Fruit fly (Drosophila melanogaster): ENCODE results near the gene CG9411.

The CG9411 gene

dm6 chrX:14481607-14482006, 1.7 kb upstream of the CG9411 start:
- TF ChIP-seq CG10348 (GFP tag; IDR thresholded peaks at IDR 0.05) (0 out of 2 replicates have a peak, but pooled peaks have one; percentile 18), Pif1A (GFP tag; optimal IDR thresholded peaks at IDR 0.05) (peak; percentile 90), D1 (tag; optimal IDR thresholded peaks at IDR 0.05) (no peak), gl (tag; optimal IDR thresholded peaks at IDR 0.05) (peak; percentile 55), CG32121 (GFP tag; IDR thresholded peaks at IDR 0.05) (peak; percentile 85), CG8301 (tag; optimal IDR thresholded peaks at IDR 0.05) (peak; percentile 86), rn (GFP tag; IDR thresholded peaks at IDR 0.05) (peak; percentile 77; the same call in 1 of the 2 replicates), CG14655 (GFP tag; optimal IDR thresholded peaks at IDR 0.05) (peak; percentile 88), CG12605 (GFP tag; IDR thresholded peaks at IDR 0.05) (peak; percentile 59), Snoo (tag; optimal IDR thresholded peaks at IDR 0.05) (peak; percentile 88), CG4496 (GFP tag; IDR thresholded peaks at IDR 0.05) (peak; percentile 92), CG34367 (tag; optimal IDR thresholded peaks at IDR 0.05) (peak; percentile 70), Pif1B (GFP tag; optimal IDR thresholded peaks at IDR 0.05) (peak; percentile 85), CG17806 (tag; optimal IDR thresholded peaks at IDR 0.05) (peak; percentile 70), fd96Ca (GFP tag; IDR thresholded peaks at IDR 0.05) (peak; percentile 94), CG15710 (tag; optimal IDR thresholded peaks at IDR 0.05) (peak; percentile 80), CG13204 (GFP tag; optimal IDR thresholded peaks at IDR 0.05) (no peak), CG8159 (tag; optimal IDR thresholded peaks at IDR 0.05) (peak; percentile 80), Ets98B (GFP tag; IDR thresholded peaks at IDR 0.05) (peak; percentile 90), CG9948 (tag; optimal IDR thresholded peaks at IDR 0.05) (peak; percentile 77), EcR (GFP tag; optimal IDR thresholded peaks at IDR 0.05) (no peak)

dm6 chrX:14481206-14481605, 1.3 kb upstream of the CG9411 start:
- TF ChIP-seq CG12605 (GFP tag; IDR thresholded peaks at IDR 0.05) (no peak), Pif1A (GFP tag; optimal IDR thresholded peaks at IDR 0.05) (no peak), CG14655 (GFP tag; optimal IDR thresholded peaks at IDR 0.05) (no peak), CG10348 (GFP tag; IDR thresholded peaks at IDR 0.05) (no peak), CG32121 (GFP tag; IDR thresholded peaks at IDR 0.05) (no peak), CG4496 (GFP tag; IDR thresholded peaks at IDR 0.05) (no peak), Pif1B (GFP tag; optimal IDR thresholded peaks at IDR 0.05) (no peak), fd96Ca (GFP tag; IDR thresholded peaks at IDR 0.05) (no peak), CG8301 (tag; optimal IDR thresholded peaks at IDR 0.05) (no peak), CG34367 (tag; optimal IDR thresholded peaks at IDR 0.05) (no peak)

dm6 chrX:14446853-14447252, 33.0 kb downstream of the CG9411 start:
- TF ChIP-seq CG9948 (tag; optimal IDR thresholded peaks at IDR 0.05) (no peak), CG10348 (GFP tag; IDR thresholded peaks at IDR 0.05) (no peak), CG8301 (tag; optimal IDR thresholded peaks at IDR 0.05) (no peak), rn (GFP tag; IDR thresholded peaks at IDR 0.05) (no peak), CG14655 (GFP tag; optimal IDR thresholded peaks at IDR 0.05) (no peak), D1 (tag; optimal IDR thresholded peaks at IDR 0.05) (no peak)
